Fruit fly (Drosophila melanogaster): ENCODE measurements around the gene CG43867.

DNA sequence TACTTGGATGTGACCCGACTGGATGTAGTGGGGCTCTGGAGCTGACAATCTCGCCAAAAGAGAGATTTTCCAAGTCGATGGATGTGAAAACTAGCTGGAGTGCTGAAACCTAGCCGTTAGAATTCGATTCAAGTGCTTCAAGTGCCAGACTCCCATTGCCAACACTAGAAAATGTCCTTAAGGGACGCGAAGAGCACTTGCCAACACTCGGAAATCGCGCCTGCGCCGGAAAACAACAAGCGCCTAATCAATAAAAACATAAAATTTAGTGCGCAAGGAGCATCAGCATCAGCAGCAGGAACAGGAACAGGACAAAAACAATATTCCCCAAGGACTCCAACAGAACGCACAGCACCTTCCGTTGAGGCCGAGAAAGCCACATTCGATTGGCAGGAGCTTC, 5.1 kb upstream of the CG43867 start:
- TF ChIP-seq psq (optimal IDR thresholded peaks at IDR 0.05) = no peak
- TF ChIP-seq h (optimal IDR thresholded peaks at IDR 0.05) = no peak
